Fruit fly (Drosophila melanogaster): ENCODE measurements around the gene hth.

hth gene

DNA sequence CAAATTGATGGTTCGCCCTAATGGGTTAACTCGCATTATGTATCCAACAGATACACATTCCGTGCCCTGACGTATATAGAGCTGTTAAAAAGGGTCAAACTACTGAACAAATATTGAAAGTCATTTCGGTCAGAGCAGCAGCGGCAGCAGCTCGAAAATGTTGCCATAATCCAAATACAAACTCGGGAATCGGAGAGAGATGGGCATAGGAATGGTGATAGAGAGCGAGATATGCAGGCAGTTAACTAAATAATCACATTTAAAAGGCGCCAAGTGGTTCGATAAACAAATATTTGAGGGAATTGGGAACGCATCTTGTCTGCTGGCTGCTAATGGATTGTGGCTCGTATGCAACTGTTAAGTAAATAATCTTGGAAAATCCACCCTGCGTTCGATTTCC lies 40.4 kb downstream of the hth start (continued):
- TF ChIP-seq Lhr (GFP tag; optimal IDR thresholded peaks at IDR 0.05) = no peak
- TF ChIP-seq CG6175 (GFP tag; IDR thresholded peaks at IDR 0.05) = no peak
- TF ChIP-seq sens (GFP tag) = peak; percentile 68
- no peak for TF ChIP-seq ranshi (GFP tag; IDR thresholded peaks at IDR 0.05)
- TF ChIP-seq org-1 (GFP tag; optimal IDR thresholded peaks at IDR 0.05) = peak; percentile 31
- TF ChIP-seq bcd (GFP tag; optimal IDR thresholded peaks at IDR 0.05) = no peak
- TF ChIP-seq Bteb2 (GFP tag; optimal IDR thresholded peaks at IDR 0.05) = no peak
- no peak for TF ChIP-seq Rx (GFP tag; IDR thresholded peaks at IDR 0.05)
- no peak for TF ChIP-seq Ada2b (GFP tag; IDR thresholded peaks at IDR 0.05)
- no peak for TF ChIP-seq bigmax (GFP tag; optimal IDR thresholded peaks at IDR 0.05)
- no peak for TF ChIP-seq exex (tag; optimal IDR thresholded peaks at IDR 0.05)
- no peak for TF ChIP-seq Nf-YC (tag; optimal IDR thresholded peaks at IDR 0.05)
- TF ChIP-seq maf-S (GFP tag; optimal IDR thresholded peaks at IDR 0.05) = no peak
- no peak for TF ChIP-seq dimm (GFP tag; IDR thresholded peaks at IDR 0.05)
- no peak for TF ChIP-seq Hr3 (GFP tag; optimal IDR thresholded peaks at IDR 0.05)
- peak; percentile 38 for TF ChIP-seq Med (GFP tag)
- no peak for TF ChIP-seq CG17186 (GFP tag; optimal IDR thresholded peaks at IDR 0.05)
- TF ChIP-seq Atf3 (GFP tag; optimal IDR thresholded peaks at IDR 0.05) = no peak
- TF ChIP-seq Dip3 (GFP tag; optimal IDR thresholded peaks at IDR 0.05) = no peak
- no peak for TF ChIP-seq gt (GFP tag; IDR thresholded peaks at IDR 0.05)
- no peak for TF ChIP-seq CG10366 (GFP tag; IDR thresholded peaks at IDR 0.05)
- no peak for TF ChIP-seq CG12219 (GFP tag; optimal IDR thresholded peaks at IDR 0.05)

DNA sequence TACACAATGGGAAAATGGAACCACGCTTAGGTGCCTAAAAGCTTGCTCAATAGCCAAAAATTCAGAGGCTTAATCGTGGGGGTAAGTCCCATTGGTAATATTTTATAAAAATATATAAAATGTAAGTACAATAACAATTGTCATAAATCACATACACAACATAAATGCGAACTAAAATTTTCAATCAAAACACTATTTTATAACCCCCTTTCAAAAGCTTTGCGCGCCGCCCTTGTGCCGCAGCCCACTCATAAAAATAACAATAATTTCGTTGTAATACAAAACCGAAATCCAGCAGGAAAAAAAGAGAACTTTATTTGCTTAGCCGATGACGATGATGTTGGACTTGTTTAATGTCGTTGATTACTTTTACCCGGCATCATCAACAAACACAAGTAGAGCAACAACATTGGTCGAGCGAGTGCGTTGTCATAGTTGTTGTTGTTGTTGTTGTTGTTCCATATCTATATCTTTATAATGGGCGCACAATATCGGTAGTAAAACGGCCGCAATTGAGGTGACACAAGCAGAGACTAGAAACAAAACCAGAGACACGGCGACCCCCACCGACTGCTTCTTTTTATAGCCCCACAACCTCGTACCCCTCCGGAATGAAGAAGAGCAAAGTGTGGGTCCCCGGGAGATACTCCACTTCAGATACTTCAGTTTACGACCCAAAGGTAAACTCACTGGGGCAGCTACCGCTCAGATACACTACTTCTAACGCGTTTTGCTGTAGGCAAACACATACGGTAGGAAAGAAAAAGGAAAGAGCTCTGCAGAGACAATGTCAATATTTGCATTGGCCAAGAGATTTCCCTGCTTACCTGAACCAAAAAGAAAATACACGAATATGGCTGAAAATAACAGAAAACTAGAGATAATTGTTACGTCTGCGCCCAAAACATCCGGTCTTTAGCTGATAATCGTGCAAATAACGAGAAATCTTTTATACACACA lies 41.5 kb downstream of the hth start:
- TF ChIP-seq cg (GFP tag; optimal IDR thresholded peaks at IDR 0.05) (no peak), dan (GFP tag; IDR thresholded peaks at IDR 0.05) (no peak), croc (GFP tag; conservative IDR thresholded peaks at IDR 0.05) (peak; percentile 77), chinmo (GFP tag; IDR thresholded peaks at IDR 0.05; ENCODE audit: partially characterized antibody) (0 out of 4 replicates have a peak, but pooled peaks have one; percentile 20), cas (GFP tag; IDR thresholded peaks at IDR 0.05) (peak; percentile 31; the same call in 1 of the 2 replicates), Oli (tag; optimal IDR thresholded peaks at IDR 0.05) (peak; percentile 88), fd3F (GFP tag; optimal IDR thresholded peaks at IDR 0.05) (peak; percentile 73), CG6813 (GFP tag; optimal IDR thresholded peaks at IDR 0.05) (peak; percentile 71), CG34376 (GFP tag; optimal IDR thresholded peaks at IDR 0.05) (no peak), ind (GFP tag; optimal IDR thresholded peaks at IDR 0.05) (peak; percentile 82), Stat92E (GFP tag; optimal IDR thresholded peaks at IDR 0.05) (no peak), Nf-YB (GFP tag; optimal IDR thresholded peaks at IDR 0.05) (peak; percentile 52), caup (GFP tag; optimal IDR thresholded peaks at IDR 0.05; ENCODE audit: severe bottlenecking) (peak; percentile 84), Fer3 (tag; optimal IDR thresholded peaks at IDR 0.05) (peak; percentile 90), Hmr (GFP tag; optimal IDR thresholded peaks at IDR 0.05) (peak; percentile 80), CG7786 (GFP tag; optimal IDR thresholded peaks at IDR 0.05) (no peak), CG14710 (tag; optimal IDR thresholded peaks at IDR 0.05) (peak; percentile 75), Aef1 (GFP tag; IDR thresholded peaks at IDR 0.05) (peak; percentile 76), al (GFP tag; IDR thresholded peaks at IDR 0.05) (peak; percentile 81), org-1 (GFP tag; optimal IDR thresholded peaks at IDR 0.05) (peak; percentile 52), CHES-1-like (GFP tag; optimal IDR thresholded peaks at IDR 0.05) (no peak), ab (GFP tag; optimal IDR thresholded peaks at IDR 0.05) (no peak), Pdp1 (GFP tag; optimal IDR thresholded peaks at IDR 0.05) (peak; percentile 31 to 62), danr (GFP tag; IDR thresholded peaks at IDR 0.05) (peak; percentile 80), CG7987 (GFP tag; optimal IDR thresholded peaks at IDR 0.05) (no peak), CG15696 (tag; optimal IDR thresholded peaks at IDR 0.05) (peak; percentile 65), CG6689 (GFP tag; IDR thresholded peaks at IDR 0.05) (peak; percentile 89), ems (GFP tag; optimal IDR thresholded peaks at IDR 0.05) (peak; percentile 52)

Data from whole organism, embryonic.